Worm (Caenorhabditis elegans): ENCODE data around the gene cpt-6.

cpt-6 gene

ce11 chrV:6524757-6525156 lies 31.0 kb upstream of the cpt-6 start, which contains the start of gene acs-1:
Gene acs-1, plus strand, starts transcription at chrV:6524989.
- no peak for TF ChIP-seq lin-39 (tag; optimal IDR thresholded peaks at IDR 0.05)
- TF ChIP-seq dmd-6 (GFP tag; IDR thresholded peaks at IDR 0.05): peak; percentile 89
- peak; percentile 80 for TF ChIP-seq pqm-1 (tag; optimal IDR thresholded peaks at IDR 0.05)
- no peak for TF ChIP-seq snpc-4 (tag; optimal IDR thresholded peaks at IDR 0.05)
- no peak for TF ChIP-seq php-3 (GFP tag; IDR thresholded peaks at IDR 0.05)
- TF ChIP-seq ceh-32 (tag; optimal IDR thresholded peaks at IDR 0.05; ENCODE audit: poor library complexity): no peak
- TF ChIP-seq daf-16 (GFP tag; optimal IDR thresholded peaks at IDR 0.05): no peak
- peak; percentile 69 for TF ChIP-seq daf-16 (tag; optimal IDR thresholded peaks at IDR 0.05)
- peak; percentile 71 for TF ChIP-seq nhr-28 (tag; optimal IDR thresholded peaks at IDR 0.05)
- 0 out of 2 replicates have a peak, but pooled peaks have one; percentile 28 for TF ChIP-seq lin-1 (GFP tag; IDR thresholded peaks at IDR 0.05)
- no peak for TF ChIP-seq F44E2.7 (GFP tag; IDR thresholded peaks at IDR 0.05)
- TF ChIP-seq mxl-3 (GFP tag; optimal IDR thresholded peaks at IDR 0.05): peak; percentile 52
- peak; percentile 6 for TF ChIP-seq nhr-77 (tag; optimal IDR thresholded peaks at IDR 0.05)
- TF ChIP-seq tra-1 (GFP tag; IDR thresholded peaks at IDR 0.05): peak; percentile 54; the same call in 1 of the 2 replicates
- peak; percentile 86 for TF ChIP-seq hlh-11 (tag; optimal IDR thresholded peaks at IDR 0.05)
- peak; percentile 63 for TF ChIP-seq dve-1 (tag; optimal IDR thresholded peaks at IDR 0.05; ENCODE audit: insufficient read depth)

ce11 chrV:6522879-6523497 lies 29.3 kb upstream of the cpt-6 start:
- peak in 1 of 2 experiments; percentile 87 for TF ChIP-seq unc-62 (GFP tag; optimal IDR thresholded peaks at IDR 0.05 in 1 of 2)
- no peak for TF ChIP-seq unc-62 (tag; optimal IDR thresholded peaks at IDR 0.05)
- no peak for TF ChIP-seq F37D6.2 (tag; optimal IDR thresholded peaks at IDR 0.05)
- TF ChIP-seq jun-1 (tag; optimal IDR thresholded peaks at IDR 0.05): no peak
- TF ChIP-seq F44E2.7 (GFP tag; IDR thresholded peaks at IDR 0.05): no peak
- TF ChIP-seq hlh-30 (tag; optimal IDR thresholded peaks at IDR 0.05; ENCODE audit: insufficient read depth): no peak
- TF ChIP-seq madf-9 (GFP tag; conservative IDR thresholded peaks at IDR 0.05): no peak
- no peak for TF ChIP-seq cey-2 (tag; optimal IDR thresholded peaks at IDR 0.05; ENCODE audit: borderline replicate concordance, insufficient read depth)
- no peak for TF ChIP-seq mep-1 (tag; optimal IDR thresholded peaks at IDR 0.05)
- no peak for TF ChIP-seq mes-2 (tag; optimal IDR thresholded peaks at IDR 0.05; ENCODE audit: poor library complexity, severe bottlenecking)
- no peak for TF ChIP-seq set-16 (GFP tag; IDR thresholded peaks at IDR 0.05)
- peak; percentile 83 for TF ChIP-seq tra-1 (GFP tag; IDR thresholded peaks at IDR 0.05)
- no peak for TF ChIP-seq daf-19 (GFP tag; conservative IDR thresholded peaks at IDR 0.05)
- TF ChIP-seq D1046.2 (GFP tag; IDR thresholded peaks at IDR 0.05): no peak
- TF ChIP-seq F49E8.2 (tag; optimal IDR thresholded peaks at IDR 0.05; ENCODE audit: borderline replicate concordance): no peak
- TF ChIP-seq ceh-44 (GFP tag; IDR thresholded peaks at IDR 0.05): no peak
- TF ChIP-seq daf-12 (tag; optimal IDR thresholded peaks at IDR 0.05): no peak
- no peak for TF ChIP-seq F10B5.3 (tag; optimal IDR thresholded peaks at IDR 0.05)
- TF ChIP-seq aly-2 (tag; optimal IDR thresholded peaks at IDR 0.05): no peak
- no peak for TF ChIP-seq daf-16 (GFP tag; optimal IDR thresholded peaks at IDR 0.05)
- peak; percentile 65 for TF ChIP-seq daf-16 (tag; optimal IDR thresholded peaks at IDR 0.05)
- TF ChIP-seq vab-7 (GFP tag; IDR thresholded peaks at IDR 0.05): no peak
- peak; percentile 88 for TF ChIP-seq hlh-11 (tag; optimal IDR thresholded peaks at IDR 0.05)
- no peak for TF ChIP-seq nhr-76 (tag; optimal IDR thresholded peaks at IDR 0.05)
- no peak for TF ChIP-seq F26F4.8 (GFP tag; conservative IDR thresholded peaks at IDR 0.05)
- no peak for TF ChIP-seq fos-1 (tag; optimal IDR thresholded peaks at IDR 0.05)
- TF ChIP-seq lin-38 (GFP tag; IDR thresholded peaks at IDR 0.05): no peak
- TF ChIP-seq dmd-8 (GFP tag; IDR thresholded peaks at IDR 0.05): 0 out of 2 replicates have a peak, but pooled peaks have one; percentile 19
- TF ChIP-seq lir-3 (tag; optimal IDR thresholded peaks at IDR 0.05): no peak
- TF ChIP-seq hif-1 (tag; optimal IDR thresholded peaks at IDR 0.05): no peak
- TF ChIP-seq pqm-1 (tag; optimal IDR thresholded peaks at IDR 0.05): peak; percentile 46
- peak; percentile 67; the same call in 1 of the 2 replicates for TF ChIP-seq php-3 (GFP tag; IDR thresholded peaks at IDR 0.05)
- no peak for TF ChIP-seq spr-1 (tag; optimal IDR thresholded peaks at IDR 0.05)
- no peak for TF ChIP-seq rbr-2 (tag; optimal IDR thresholded peaks at IDR 0.05)
- peak; percentile 97 for TF ChIP-seq dmd-6 (GFP tag; IDR thresholded peaks at IDR 0.05)
- peak; percentile 56 for TF ChIP-seq nhr-28 (tag; optimal IDR thresholded peaks at IDR 0.05)
- no peak for TF ChIP-seq nhr-10 (tag; optimal IDR thresholded peaks at IDR 0.05)
- TF ChIP-seq nhr-41 (GFP tag; IDR thresholded peaks at IDR 0.05): peak; percentile 41; the same call in 1 of the 2 replicates
- TF ChIP-seq dve-1 (tag; optimal IDR thresholded peaks at IDR 0.05; ENCODE audit: insufficient read depth): peak; percentile 62
- no peak for TF ChIP-seq lin-13 (GFP tag; optimal IDR thresholded peaks at IDR 0.05)
- no peak for TF ChIP-seq gei-8 (GFP tag; optimal IDR thresholded peaks at IDR 0.05)
- TF ChIP-seq lin-1 (GFP tag; IDR thresholded peaks at IDR 0.05): peak; percentile 56; the same call in 1 of the 2 replicates

Measured in whole organism, L4 larva.